Worm (Caenorhabditis elegans): Measurements from ENCODE around the gene xbx-1.

DNA sequence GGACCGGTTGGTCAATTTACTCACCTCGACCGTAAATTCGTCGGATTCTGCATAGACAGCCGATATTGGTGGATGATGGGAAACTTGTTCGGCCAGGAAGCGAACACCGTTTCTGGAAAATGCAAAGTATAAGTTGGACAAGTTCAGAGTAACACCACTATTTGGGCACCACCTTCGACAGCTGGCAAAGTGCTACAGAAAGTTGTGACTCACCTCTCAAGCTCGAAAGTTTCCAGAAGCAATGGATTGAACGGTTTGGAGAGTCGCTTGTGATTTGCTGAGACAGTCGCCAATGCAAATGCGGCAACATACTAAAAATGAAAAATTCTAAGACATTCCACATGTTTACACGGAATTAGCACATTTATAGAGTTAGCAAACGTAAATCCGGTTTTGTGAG is 33.3 kb downstream of the xbx-1 start:
- TF ChIP-seq nhr-6 (tag; optimal IDR thresholded peaks at IDR 0.05) (no peak), elt-3 (tag; optimal IDR thresholded peaks at IDR 0.05) (no peak), nhr-25 (tag; optimal IDR thresholded peaks at IDR 0.05) (no peak), ztf-4 (tag; optimal IDR thresholded peaks at IDR 0.05) (no peak), nhr-77 (tag; optimal IDR thresholded peaks at IDR 0.05) (no peak), snpc-4 (tag; optimal IDR thresholded peaks at IDR 0.05) (no peak), crh-2 (tag; optimal IDR thresholded peaks at IDR 0.05) (no peak), ceh-82 (tag; optimal IDR thresholded peaks at IDR 0.05) (no peak), ama-1 (optimal IDR thresholded peaks at IDR 0.05) (no peak), nhr-23 (tag; optimal IDR thresholded peaks at IDR 0.05) (no peak), ZK546.5 (tag; optimal IDR thresholded peaks at IDR 0.05) (no peak)
